Worm (Caenorhabditis elegans) whole organism, late embryonic: ENCODE data around the gene str-231.

Experiments used
- F13H6.1 ChIP-seq: sonication (generic microtip); optimal IDR thresholded peaks from 2 replicates; lab custom pipeline; 2016; ENCODE audit warnings: missing genetic modification characterization, missing compliant biosample characterization
- K02D7.2 ChIP-seq: sonication (generic microtip); optimal IDR thresholded peaks from 2 replicates; lab custom pipeline; 2017; ENCODE audit warnings: mild to moderate bottlenecking, missing genetic modification characterization, missing compliant biosample characterization
- K09A11.1 ChIP-seq: sonication (generic microtip); optimal IDR thresholded peaks from 2 replicates; lab custom pipeline; 2017; ENCODE audit warnings: antibody characterized with exemption, mild to moderate bottlenecking, missing genetic modification characterization, missing compliant biosample characterization; ENCODE audit not compliant: insufficient read depth
- T23F11.4 ChIP-seq: fragments of 200-800 bp; sonication (Bioruptor generic); optimal IDR thresholded peaks from 2 replicates; lab custom pipeline; 2018; ENCODE audit warnings: mild to moderate bottlenecking, missing genetic modification characterization, missing compliant biosample characterization
- Y22D7AL.16 ChIP-seq: sonication (generic microtip); optimal IDR thresholded peaks from 2 replicates; lab custom pipeline; 2016; ENCODE audit warnings: missing genetic modification characterization, missing compliant biosample characterization
- ceh-14 ChIP-seq: sonication (generic microtip); optimal IDR thresholded peaks from 2 replicates; lab custom pipeline; 2016; ENCODE audit warnings: missing genotype, missing genetic modification characterization, missing compliant biosample characterization
- ceh-18 ChIP-seq: sonication (generic microtip); optimal IDR thresholded peaks from 2 replicates; lab custom pipeline; 2016; ENCODE audit warnings: missing genetic modification characterization, missing compliant biosample characterization
- ceh-22 ChIP-seq: sonication (generic microtip); optimal IDR thresholded peaks from 2 replicates; lab custom pipeline; 2017; ENCODE audit warnings: missing biosample characterization, missing genetic modification characterization
- ceh-30 ChIP-seq: fragments of 150-350 bp; optimal IDR thresholded peaks from 2 replicates; lab custom pipeline; 2014; ENCODE audit warnings: missing biosample characterization, missing genetic modification characterization
- ceh-31 ChIP-seq: sonication (generic microtip); optimal IDR thresholded peaks from 2 replicates; lab custom pipeline; 2016; ENCODE audit warnings: missing genetic modification characterization, missing compliant biosample characterization
- ceh-34 ChIP-seq: sonication (generic microtip); optimal IDR thresholded peaks from 2 replicates; lab custom pipeline; 2016; ENCODE audit warnings: mild to moderate bottlenecking, missing genetic modification characterization, missing compliant biosample characterization
- ceh-6 ChIP-seq: fragments of 200-800 bp; sonication (Bioruptor generic); optimal IDR thresholded peaks from 2 replicates; lab custom pipeline; 2018; ENCODE audit warnings: mild to moderate bottlenecking, missing genetic modification characterization, missing compliant biosample characterization
- ceh-9 ChIP-seq: sonication (generic microtip); optimal IDR thresholded peaks from 2 replicates; lab custom pipeline; 2016; ENCODE audit warnings: mild to moderate bottlenecking, missing genetic modification characterization, inconsistent platforms, missing compliant biosample characterization
- che-1 ChIP-seq: sonication (generic microtip); optimal IDR thresholded peaks from 2 replicates; lab custom pipeline; 2016; ENCODE audit warnings: mild to moderate bottlenecking, missing genetic modification characterization, missing compliant biosample characterization
- dmd-4 ChIP-seq: sonication (generic microtip); optimal IDR thresholded peaks from 2 replicates; lab custom pipeline; 2016; ENCODE audit warnings: borderline replicate concordance, missing genetic modification characterization, missing compliant biosample characterization
- dve-1 ChIP-seq: sonication (generic microtip); optimal IDR thresholded peaks from 2 replicates; lab custom pipeline; 2017; ENCODE audit warnings: antibody characterized with exemption, mild to moderate bottlenecking, missing genetic modification characterization, missing compliant biosample characterization
- elt-2 ChIP-seq: sonication (generic microtip); optimal IDR thresholded peaks from 2 replicates; lab custom pipeline; 2016; ENCODE audit warnings: missing genetic modification reagents, missing genetic modification characterization, missing compliant biosample characterization
- ets-4 ChIP-seq: sonication (generic microtip); optimal IDR thresholded peaks from 2 replicates; lab custom pipeline; 2016; ENCODE audit warnings: missing genetic modification characterization, missing compliant biosample characterization
- fkh-6 ChIP-seq: sonication (generic microtip); optimal IDR thresholded peaks from 2 replicates; lab custom pipeline; 2016; ENCODE audit warnings: missing genetic modification characterization, missing compliant biosample characterization
- gmeb-2 ChIP-seq: sonication (generic microtip); optimal IDR thresholded peaks from 2 replicates; lab custom pipeline; 2016; ENCODE audit warnings: missing genetic modification characterization, inconsistent platforms, missing compliant biosample characterization
- lin-11 ChIP-seq: fragments of 200-800 bp; sonication (Bioruptor generic); optimal IDR thresholded peaks from 2 replicates; lab custom pipeline; 2018; ENCODE audit warnings: mild to moderate bottlenecking, missing genetic modification characterization, missing compliant biosample characterization
- nfya-1 ChIP-seq: sonication (generic microtip); optimal IDR thresholded peaks from 2 replicates; lab custom pipeline; 2017; ENCODE audit warnings: missing genetic modification characterization, mild to moderate bottlenecking, missing compliant biosample characterization, antibody characterized with exemption, moderate library complexity
- nhr-232 ChIP-seq: sonication (generic microtip); optimal IDR thresholded peaks from 2 replicates; lab custom pipeline; 2016; ENCODE audit warnings: missing genetic modification characterization, missing compliant biosample characterization
- npax-4 ChIP-seq: sonication (generic microtip); optimal IDR thresholded peaks from 2 replicates; lab custom pipeline; 2016; ENCODE audit warnings: missing genetic modification characterization, missing compliant biosample characterization
- odd-2 ChIP-seq: sonication (generic microtip); optimal IDR thresholded peaks from 2 replicates; lab custom pipeline; 2017; ENCODE audit warnings: antibody characterized with exemption, mild to moderate bottlenecking, missing genetic modification characterization, missing compliant biosample characterization
- pat-9 ChIP-seq: fragments of 200-800 bp; sonication (Bioruptor generic); optimal IDR thresholded peaks from 2 replicates; lab custom pipeline; 2018; ENCODE audit warnings: mild to moderate bottlenecking, missing genetic modification characterization, moderate library complexity, missing compliant biosample characterization
- pax-1 ChIP-seq: fragments of 150-350 bp; optimal IDR thresholded peaks from 2 replicates; lab custom pipeline; 2014; ENCODE audit warnings: missing biosample characterization, missing genetic modification characterization
- pha-2 ChIP-seq: sonication (generic microtip); optimal IDR thresholded peaks from 2 replicates; lab custom pipeline; 2017; ENCODE audit warnings: mild to moderate bottlenecking, missing genetic modification characterization, missing compliant biosample characterization
- pros-1 ChIP-seq: fragments of 150-350 bp; optimal IDR thresholded peaks from 2 replicates; lab custom pipeline; 2014; ENCODE audit warnings: missing biosample characterization, missing genetic modification reagents, missing genetic modification characterization
- ref-2 ChIP-seq: sonication (generic microtip); optimal IDR thresholded peaks from 2 replicates; lab custom pipeline; 2016; ENCODE audit warnings: missing genetic modification characterization, missing compliant biosample characterization
- sox-2 ChIP-seq: fragments of 200-800 bp; sonication (Bioruptor generic); IDR thresholded peaks from 2 replicates; pipeline ENCODE4 v1.3.6; 2022; ENCODE audit warnings: missing genetic modification reagents, missing genetic modification characterization, missing compliant biosample characterization
- sox-4 ChIP-seq: sonication (generic microtip); optimal IDR thresholded peaks from 2 replicates; lab custom pipeline; 2017; ENCODE audit warnings: mild to moderate bottlenecking, missing genetic modification characterization, inconsistent platforms, missing compliant biosample characterization
- tbx-2 ChIP-seq: sonication (generic microtip); optimal IDR thresholded peaks from 2 replicates; lab custom pipeline; 2016; ENCODE audit warnings: missing genetic modification characterization, missing compliant biosample characterization
- unc-3 ChIP-seq, 2 experiments: fragments of 200-800 bp in 1 of 2; sonication (Bioruptor generic) in 1 of 2; sonication (generic microtip) in 1 of 2; conservative IDR thresholded peaks in 1 of 2; optimal IDR thresholded peaks in 1 of 2; 2 replicates each; pipeline versions ENCODE4 v1.3.6 to Lab custom; 2016 to 2022; ENCODE audit warnings: missing compliant biosample characterization in 2 of 2, missing genetic modification characterization in 2 of 2, missing genetic modification reagents in 1 of 2
- zip-5 ChIP-seq: sonication (generic microtip); optimal IDR thresholded peaks from 2 replicates; lab custom pipeline; 2016; ENCODE audit warnings: missing genetic modification characterization, missing compliant biosample characterization

str-231 gene

DNA sequence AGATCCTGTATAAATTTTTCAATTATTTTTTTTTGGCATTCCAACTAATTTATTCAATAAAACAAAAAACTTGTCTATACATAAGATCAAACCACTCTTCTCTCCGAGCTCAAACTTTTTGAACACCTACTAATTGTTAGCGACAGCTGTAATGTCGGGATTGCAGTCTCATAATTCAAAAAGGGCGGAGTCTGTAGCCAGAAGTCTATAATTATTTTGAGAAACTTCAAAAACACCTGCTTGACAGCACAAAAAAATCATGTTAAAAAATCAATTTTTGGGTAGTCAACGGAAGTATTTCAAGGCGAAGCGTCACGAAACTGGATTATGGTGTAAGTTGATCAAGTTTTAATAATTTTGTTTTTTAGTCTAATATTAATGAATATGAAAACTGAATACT lies 12.6 kb upstream of the str-231 start, which contains the start of gene srx-44:
TSS of gene srx-44 (plus strand) at position 301 of the 400 bp plus-strand sequence.
- no peak for TF ChIP-seq T23F11.4 (GFP tag; lab: Kevin White, UChicago)
- no peak for TF ChIP-seq pros-1 (tag; lab: Kevin White, UChicago)
- TF ChIP-seq ceh-30 (tag; lab: Kevin White, UChicago) = no peak
- TF ChIP-seq pat-9 = no peak
- no peak for TF ChIP-seq pax-1 (tag; lab: Kevin White, UChicago)
- TF ChIP-seq ref-2 (tag; lab: Kevin White, UChicago) = no peak
- TF ChIP-seq dmd-4 = no peak
- TF ChIP-seq, all 69 proteins: peak for 0

DNA sequence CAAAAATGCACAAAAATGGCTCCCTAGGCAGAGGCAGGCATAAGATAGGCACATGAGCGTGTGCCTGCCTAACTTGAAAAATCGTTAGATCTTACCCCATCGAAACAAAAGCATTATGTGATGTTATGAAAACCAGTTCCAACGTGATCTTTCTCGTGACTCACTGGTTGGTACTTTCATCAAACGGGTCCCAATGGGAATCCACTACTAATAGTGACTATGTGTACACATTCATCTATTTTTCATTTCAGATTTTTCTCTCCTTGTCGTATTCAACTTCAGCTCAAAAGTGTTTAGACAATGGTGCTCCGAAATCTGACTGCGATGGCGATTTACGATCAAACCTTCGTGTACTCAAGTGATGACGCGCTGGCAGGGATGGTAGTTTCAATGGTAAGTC lies 10.3 kb upstream of the str-231 start, which contains the start of gene srx-43:
TSS of gene srx-43 (plus strand) at position 301 of the 400 bp plus-strand sequence.
- no peak for TF ChIP-seq ets-4 (tag; lab: Kevin White, UChicago)
- no peak for TF ChIP-seq odd-2 (tag; lab: Kevin White, UChicago)
- no peak for TF ChIP-seq ceh-31
- TF ChIP-seq F13H6.1 (tag; lab: Kevin White, UChicago) = no peak
- no peak for TF ChIP-seq gmeb-2 (tag; lab: Kevin White, UChicago)
- TF ChIP-seq ceh-18 = no peak
- TF ChIP-seq zip-5 (tag; lab: Kevin White, UChicago) = no peak
- TF ChIP-seq Y22D7AL.16 = no peak
- TF ChIP-seq sox-2 (GFP tag; lab: Robert Waterston, UW) = no peak
- no peak for TF ChIP-seq ceh-6 (GFP tag; lab: Kevin White, UChicago)
- no peak for TF ChIP-seq ceh-22 (tag; lab: Kevin White, UChicago)
- TF ChIP-seq lin-11 (tag; lab: Kevin White, UChicago) = no peak
- no peak for TF ChIP-seq pha-2 (tag; lab: Kevin White, UChicago)
- no peak for TF ChIP-seq npax-4 (tag; lab: Kevin White, UChicago)
- no peak for TF ChIP-seq K09A11.1 (tag; lab: Kevin White, UChicago)
- TF ChIP-seq elt-2 (tag; lab: Kevin White, UChicago) = no peak
- no peak for TF ChIP-seq fkh-6 (tag; lab: Kevin White, UChicago)
- no peak for TF ChIP-seq K02D7.2 (tag; lab: Kevin White, UChicago)
- TF ChIP-seq sox-4 (tag; lab: Kevin White, UChicago) = no peak
- no peak for TF ChIP-seq ceh-34 (tag; lab: Kevin White, UChicago)

DNA sequence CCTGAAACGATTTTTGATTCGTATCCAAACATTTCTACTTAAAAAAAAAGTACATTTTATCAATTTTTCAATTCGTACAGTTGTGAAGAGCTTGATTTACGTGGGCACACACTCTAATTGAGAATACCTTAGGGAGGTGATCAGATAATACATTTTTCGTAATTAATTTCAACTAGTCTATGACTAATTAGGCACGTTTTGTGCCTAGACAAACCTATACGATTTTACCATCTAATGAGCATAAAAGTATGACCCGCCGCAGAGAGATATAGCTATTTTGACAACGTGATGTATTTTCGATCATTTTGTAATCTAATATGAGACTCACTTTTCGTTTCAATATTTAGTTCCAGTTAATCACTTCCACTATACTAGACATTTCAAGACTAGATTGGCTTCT lies 9.6 kb upstream of the str-231 start:
- no peak for TF ChIP-seq ceh-9 (tag; lab: Kevin White, UChicago)
- no peak for TF ChIP-seq dve-1 (tag; lab: Kevin White, UChicago)
- TF ChIP-seq ceh-6 (GFP tag; lab: Kevin White, UChicago) = no peak
- no peak for TF ChIP-seq nhr-232

DNA sequence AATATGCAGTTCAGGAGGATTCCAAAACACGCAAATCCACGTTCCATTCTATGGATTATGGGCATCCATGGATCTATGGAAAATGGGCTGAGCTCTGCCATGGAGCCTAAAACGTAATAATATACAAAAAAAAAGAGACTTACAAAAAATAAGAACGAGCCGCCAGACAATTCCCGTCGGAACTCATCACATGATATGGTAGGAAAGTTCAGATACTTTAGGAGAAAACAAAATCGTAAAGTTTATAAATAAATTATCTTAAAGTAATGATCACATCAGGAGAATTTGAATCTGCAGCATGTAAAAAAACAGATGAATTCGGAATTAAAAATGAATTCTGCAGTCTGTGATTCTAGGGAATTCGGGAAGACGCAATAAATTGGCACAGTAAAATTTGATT lies 8.2 kb upstream of the str-231 start, which contains the start of gene str-232:
TSS of gene str-232 (minus strand) at position 101 of the 400 bp plus-strand sequence.
- no peak for TF ChIP-seq nfya-1 (tag; lab: Kevin White, UChicago)

DNA sequence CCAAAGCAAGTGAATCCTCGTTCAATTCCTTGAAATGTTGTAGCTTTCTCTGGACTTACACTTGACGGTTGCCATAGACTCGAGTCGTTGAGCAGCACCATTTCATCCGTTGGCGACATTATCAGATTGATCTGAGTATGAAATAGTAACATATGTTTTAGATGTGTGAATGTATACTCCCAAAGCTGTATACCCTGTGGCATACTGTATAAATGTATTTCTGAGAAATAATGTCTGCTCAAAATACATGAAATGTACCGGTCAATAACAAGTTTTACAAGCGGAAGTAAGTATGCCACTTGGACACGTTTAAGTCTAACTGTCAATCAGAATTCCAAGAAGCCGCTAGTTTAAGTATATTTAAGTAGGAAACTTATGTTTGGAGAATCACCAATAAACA lies 2.2 kb upstream of the str-231 start, which contains the start of gene str-233:
TSS of gene str-233 (minus strand) at position 101 of the 400 bp plus-strand sequence.
- TF ChIP-seq che-1 (tag; lab: Kevin White, UChicago) (no peak), ceh-14 (no peak), tbx-2 (tag; lab: Kevin White, UChicago) (no peak), K09A11.1 (tag; lab: Kevin White, UChicago) (no peak), unc-3 (GFP tag; conservative IDR thresholded peaks at IDR 0.05; lab: Robert Waterston, UW) (no peak), unc-3 (tag; optimal IDR thresholded peaks at IDR 0.05; lab: Kevin White, UChicago) (no peak), sox-4 (tag; lab: Kevin White, UChicago) (no peak)
